Worm (Caenorhabditis elegans) whole organism, mixed stage, embryonic: ENCODE results near the gene M04G7.1.

Source experiments
- mab-5 ChIP-seq: fragments of 150-350 bp; optimal IDR thresholded peaks from 2 replicates; lab custom pipeline; 2014; ENCODE audit warnings: missing biosample characterization, missing genetic modification characterization
- unc-39 ChIP-seq: fragments of 150-350 bp; optimal IDR thresholded peaks from 2 replicates; lab custom pipeline; 2014; ENCODE audit warnings: missing biosample characterization, missing genetic modification characterization

- no peak for TF ChIP-seq mab-5 (tag; lab: Kevin White, UChicago)
- TF ChIP-seq unc-39, result no peak
These were observed 6.5 kb downstream of the M04G7.1 start for ce11 chrIV:462050-462449.
